Fruit fly (Drosophila melanogaster) whole organism, embryonic: Measurements from ENCODE around the gene BTBD9.

Experiments
- Atf-2 ChIP-seq: fragments of 200-800 bp; sonication (Bioruptor generic); optimal IDR thresholded peaks from 2 replicates; lab custom pipeline; 2016; ENCODE audit warnings: missing biosample characterization, missing genetic modification characterization
- Atf6 ChIP-seq: fragments of 200-800 bp; sonication (Bioruptor generic); IDR thresholded peaks from 2 replicates; pipeline ENCODE4 v1.3.6; 2022; ENCODE audit warnings: missing biosample characterization, missing genetic modification characterization
- Awh ChIP-seq: fragments of 200-800 bp; sonication (Bioruptor generic); IDR thresholded peaks from 2 replicates; pipeline ENCODE4, ENCODE4 v1.3.6; 2022; ENCODE audit warnings: missing biosample characterization, missing genetic modification characterization
- CG11247 ChIP-seq: fragments of 200-800 bp; sonication (Bioruptor generic); IDR thresholded peaks from 2 replicates; pipeline ENCODE4 v1.3.6; 2022; ENCODE audit warnings: missing biosample characterization, missing genetic modification characterization
- CG11696 ChIP-seq: fragments of 200-800 bp; sonication (Bioruptor generic); IDR thresholded peaks from 2 replicates; pipeline ENCODE4 v1.3.6; 2022; ENCODE audit warnings: missing biosample characterization, missing genetic modification characterization
- CG11723 ChIP-seq: fragments of 200-800 bp; sonication (Bioruptor generic); optimal IDR thresholded peaks from 2 replicates; lab custom pipeline; 2017; ENCODE audit warnings: missing biosample characterization, mild to moderate bottlenecking, missing genetic modification characterization
- CG12942 ChIP-seq: fragments of 200-800 bp; sonication (Bioruptor generic); optimal IDR thresholded peaks from 3 replicates; lab custom pipeline; 2016; ENCODE audit warnings: missing biosample characterization, missing genetic modification characterization
- CG13775 ChIP-seq: fragments of 200-800 bp; sonication (Bioruptor generic); optimal IDR thresholded peaks from 3 replicates; lab custom pipeline; 2017; ENCODE audit warnings: missing biosample characterization, mild to moderate bottlenecking, missing genetic modification characterization
- CG13894 ChIP-seq: fragments of 200-800 bp; sonication (Bioruptor generic); optimal IDR thresholded peaks from 3 replicates; lab custom pipeline; 2018; ENCODE audit warnings: missing biosample characterization, mild to moderate bottlenecking, missing genetic modification characterization, moderate library complexity
- CG14014 ChIP-seq: fragments of 200-800 bp; sonication (Bioruptor generic); IDR thresholded peaks from 2 replicates; pipeline ENCODE4 v1.3.6; 2022; ENCODE audit warnings: missing biosample characterization, missing genetic modification characterization
- CG1529 ChIP-seq: fragments of 200-800 bp; sonication (Bioruptor generic); optimal IDR thresholded peaks from 3 replicates; lab custom pipeline; 2018; ENCODE audit warnings: missing biosample characterization, missing genetic modification characterization
- CG1603 ChIP-seq: fragments of 200-800 bp; sonication (Bioruptor generic); optimal IDR thresholded peaks from 2 replicates; lab custom pipeline; 2019; ENCODE audit warnings: missing biosample characterization, mild to moderate bottlenecking, missing genetic modification characterization, moderate library complexity
- CG1647 ChIP-seq: fragments of 200-800 bp; sonication (Bioruptor generic); optimal IDR thresholded peaks from 3 replicates; lab custom pipeline; 2016; ENCODE audit warnings: missing biosample characterization, missing genetic modification characterization
- CG16815 ChIP-seq: fragments of 200-800 bp; sonication (Bioruptor generic); optimal IDR thresholded peaks from 3 replicates; lab custom pipeline; 2017; ENCODE audit warnings: missing biosample characterization, mild to moderate bottlenecking, missing genetic modification characterization
- CG17361 ChIP-seq: fragments of 200-800 bp; sonication (Bioruptor generic); IDR thresholded peaks from 3 replicates; pipeline ENCODE4 v1.3.6; 2022; ENCODE audit warnings: missing biosample characterization, missing genetic modification characterization
- CG2678 ChIP-seq: fragments of 200-800 bp; sonication (Bioruptor generic); optimal IDR thresholded peaks from 3 replicates; lab custom pipeline; 2019; ENCODE audit warnings: missing biosample characterization, mild to moderate bottlenecking, missing genetic modification characterization, moderate library complexity
- CG2712 ChIP-seq: fragments of 200-800 bp; optimal IDR thresholded peaks from 3 replicates; lab custom pipeline; 2019; ENCODE audit warnings: missing biosample characterization, mild to moderate bottlenecking, missing genetic modification characterization, moderate library complexity
- CG4360 ChIP-seq: fragments of 200-800 bp; sonication (Bioruptor generic); IDR thresholded peaks from 2 replicates; pipeline ENCODE4 v1.3.6; 2022; ENCODE audit warnings: missing biosample characterization, missing genetic modification characterization
- CG7839 ChIP-seq: fragments of 200-800 bp; sonication (Bioruptor generic); optimal IDR thresholded peaks from 3 replicates; lab custom pipeline; 2018; ENCODE audit warnings: missing biosample characterization, mild to moderate bottlenecking, missing genetic modification characterization, moderate library complexity
- CG8089 ChIP-seq: fragments of 200-800 bp; sonication (Bioruptor generic); optimal IDR thresholded peaks from 3 replicates; lab custom pipeline; 2016; ENCODE audit warnings: missing biosample characterization, missing genetic modification characterization
- D19B ChIP-seq: fragments of 200-800 bp; sonication (Bioruptor generic); optimal IDR thresholded peaks from 2 replicates; lab custom pipeline; 2017; ENCODE audit warnings: missing biosample characterization, mild to moderate bottlenecking, missing genetic modification characterization
- Fer2 ChIP-seq: fragments of 200-800 bp; sonication (Bioruptor generic); optimal IDR thresholded peaks from 2 replicates; lab custom pipeline; 2018; ENCODE audit warnings: missing biosample characterization, mild to moderate bottlenecking, missing genetic modification characterization, moderate library complexity
- Fer3 ChIP-seq: fragments of 200-800 bp; sonication (Bioruptor generic); optimal IDR thresholded peaks from 2 replicates; lab custom pipeline; 2018; ENCODE audit warnings: missing biosample characterization, mild to moderate bottlenecking, missing genetic modification characterization, moderate library complexity
- HLH3B ChIP-seq: fragments of 200-800 bp; sonication (Bioruptor generic); IDR thresholded peaks from 2 replicates; pipeline ENCODE4 v1.3.6; 2022; ENCODE audit warnings: missing biosample characterization, missing genetic modification characterization
- NK7.1 ChIP-seq: fragments of 200-800 bp; sonication (Bioruptor generic); optimal IDR thresholded peaks from 3 replicates; lab custom pipeline; 2016; ENCODE audit warnings: missing biosample characterization, missing genetic modification characterization
- Poxn ChIP-seq: fragments of 200-800 bp; sonication (Bioruptor generic); IDR thresholded peaks from 2 replicates; pipeline ENCODE4 v1.3.6; 2022; ENCODE audit warnings: missing biosample characterization, missing genetic modification characterization
- Scr ChIP-seq: fragments of 200-800 bp; sonication (Bioruptor generic); IDR thresholded peaks from 2 replicates; pipeline ENCODE4 v1.3.6; 2022; ENCODE audit warnings: missing biosample characterization, missing genetic modification characterization; ENCODE audit not compliant: partially characterized antibody
- Xbp1 ChIP-seq: fragments of 200-800 bp; sonication (Bioruptor generic); optimal IDR thresholded peaks from 3 replicates; lab custom pipeline; 2016; ENCODE audit warnings: missing biosample characterization, mild to moderate bottlenecking, missing genetic modification characterization
- bowl ChIP-seq: fragments of 200-800 bp; sonication (Bioruptor generic); IDR thresholded peaks from 2 replicates; pipeline ENCODE4 v1.3.6; 2022; ENCODE audit warnings: missing biosample characterization, missing genetic modification characterization
- cg ChIP-seq: fragments of 200-800 bp; sonication (Bioruptor generic); optimal IDR thresholded peaks from 3 replicates; lab custom pipeline; 2019; ENCODE audit warnings: missing biosample characterization, mild to moderate bottlenecking, missing genetic modification characterization, moderate library complexity
- chm ChIP-seq: fragments of 200-800 bp; sonication (Bioruptor generic); IDR thresholded peaks from 2 replicates; pipeline ENCODE4 v1.3.6; 2022; ENCODE audit warnings: missing biosample characterization, missing genetic modification characterization
- dysf ChIP-seq: fragments of 200-800 bp; sonication (Bioruptor generic); IDR thresholded peaks from 3 replicates; pipeline ENCODE4 v1.3.6; 2022; ENCODE audit warnings: missing biosample characterization, missing genetic modification characterization
- ems ChIP-seq: fragments of 200-800 bp; sonication (Bioruptor generic); optimal IDR thresholded peaks from 3 replicates; lab custom pipeline; 2016; ENCODE audit warnings: missing biosample characterization, missing genetic modification characterization
- grau ChIP-seq: fragments of 200-800 bp; optimal IDR thresholded peaks from 3 replicates; lab custom pipeline; 2019; ENCODE audit warnings: missing biosample characterization, mild to moderate bottlenecking, missing genetic modification characterization, moderate library complexity
- grn ChIP-seq: fragments of 200-800 bp; sonication (Bioruptor generic); optimal IDR thresholded peaks from 3 replicates; lab custom pipeline; 2017; ENCODE audit warnings: missing biosample characterization, missing genetic modification characterization
- ham ChIP-seq: fragments of 200-800 bp; sonication (Bioruptor generic); IDR thresholded peaks from 2 replicates; pipeline ENCODE4 v1.3.6; 2022; ENCODE audit warnings: missing biosample characterization, missing genetic modification characterization
- hkb ChIP-seq, 2 experiments: fragments of 200-800 bp in 1 of 2; fragments of >200 bp in 1 of 2; sonication (Bioruptor generic) in 1 of 2; IDR thresholded peaks in 1 of 2; optimal IDR thresholded peaks in 1 of 2; 2 replicates each; pipeline versions ENCODE4 v1.3.6 to Lab custom; 2017 to 2022; ENCODE audit warnings: missing biosample characterization in 1 of 2, missing genetic modification characterization in 1 of 2
- ind ChIP-seq: fragments of 200-800 bp; sonication (Bioruptor generic); optimal IDR thresholded peaks from 3 replicates; lab custom pipeline; 2016; ENCODE audit warnings: missing biosample characterization, missing genetic modification characterization
- kah ChIP-seq: fragments of 200-800 bp; sonication (Bioruptor generic); optimal IDR thresholded peaks from 2 replicates; lab custom pipeline; 2018; ENCODE audit warnings: missing biosample characterization, mild to moderate bottlenecking, missing genetic modification characterization
- maf-S ChIP-seq: fragments of 200-800 bp; sonication (Bioruptor generic); optimal IDR thresholded peaks from 2 replicates; lab custom pipeline; 2016; ENCODE audit warnings: missing biosample characterization, missing genetic modification characterization
- mam ChIP-seq: fragments of 200-800 bp; sonication (Bioruptor generic); optimal IDR thresholded peaks from 3 replicates; lab custom pipeline; 2016; ENCODE audit warnings: missing biosample characterization, missing genetic modification characterization
- prd ChIP-seq, 3 experiments: fragments of >200 bp in 2 of 3; fragments of 200-800 bp in 1 of 3; sonication (Bioruptor generic) in 1 of 3; optimal IDR thresholded peaks in 2 of 3; IDR thresholded peaks in 1 of 3; 2 replicates in 2 of 3; 3 replicates in 1 of 3; pipeline versions ENCODE4 v1.3.6 to Lab custom; 2017 to 2022; ENCODE audit warnings: missing biosample characterization in 1 of 3, missing genetic modification characterization in 1 of 3
- row ChIP-seq: fragments of 200-800 bp; sonication (Bioruptor generic); IDR thresholded peaks from 3 replicates; pipeline ENCODE4 v1.3.6; 2022; ENCODE audit warnings: missing biosample characterization, missing genetic modification characterization
- scrt ChIP-seq: fragments of 200-800 bp; sonication (Bioruptor generic); optimal IDR thresholded peaks from 2 replicates; lab custom pipeline; 2018; ENCODE audit warnings: missing biosample characterization, mild to moderate bottlenecking, missing genetic modification characterization, moderate library complexity
- seq ChIP-seq: fragments of 200-800 bp; sonication (Bioruptor generic); IDR thresholded peaks from 2 replicates; pipeline ENCODE4 v1.3.6; 2022; ENCODE audit warnings: missing biosample characterization, missing genetic modification characterization
- slp2 ChIP-seq: fragments of 200-800 bp; sonication (Bioruptor generic); optimal IDR thresholded peaks from 2 replicates; lab custom pipeline; 2016; ENCODE audit warnings: missing biosample characterization, missing genetic modification characterization
- trh ChIP-seq: fragments of 200-800 bp; sonication (Bioruptor generic); optimal IDR thresholded peaks from 2 replicates; lab custom pipeline; 2016; ENCODE audit warnings: missing biosample characterization, missing genetic modification characterization
- vvl ChIP-seq: fragments of 200-800 bp; sonication (Bioruptor generic); IDR thresholded peaks from 2 replicates; pipeline ENCODE4 v1.3.6; 2022; ENCODE audit warnings: missing biosample characterization, missing genetic modification characterization
- wor ChIP-seq: fragments of 200-800 bp; sonication (Bioruptor generic); IDR thresholded peaks from 2 replicates; pipeline ENCODE4 v1.3.6; 2022; ENCODE audit warnings: missing biosample characterization, missing genetic modification characterization
- zen2 ChIP-seq: fragments of 200-800 bp; sonication (Bioruptor generic); IDR thresholded peaks from 3 replicates; pipeline ENCODE4 v1.3.6; 2022; ENCODE audit warnings: missing biosample characterization, missing genetic modification characterization; ENCODE audit not compliant: partially characterized antibody

The BTBD9 gene

DNA sequence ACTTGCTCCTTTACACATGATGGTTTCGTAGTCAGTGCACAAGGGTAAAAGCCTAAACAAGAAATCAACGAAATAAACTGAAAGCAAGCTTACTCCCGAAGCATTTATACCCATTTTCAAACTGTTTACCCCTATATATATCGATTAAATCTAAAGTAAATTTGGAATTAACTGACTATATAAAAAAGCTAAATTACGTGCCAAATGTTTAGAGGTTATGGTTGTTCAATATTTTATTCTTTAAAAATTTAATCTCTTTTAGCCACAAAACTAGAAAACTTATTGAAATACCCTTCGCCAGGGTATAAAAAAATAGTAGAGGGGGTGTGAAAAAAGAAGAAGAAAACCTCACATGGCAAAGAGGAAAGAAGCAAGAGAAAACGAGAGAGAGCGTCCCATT is 36.5 kb upstream of the BTBD9 start (continued):
- peak; percentile 66; the same call in 2 of the 3 replicates for TF ChIP-seq CG17361 (GFP tag; lab: Robert Waterston, UW)
- TF ChIP-seq grn (GFP tag; lab: Kevin White, UChicago), result no peak
- peak; percentile 22 for TF ChIP-seq CG1603 (tag; lab: Kevin White, UChicago)
- peak; percentile 95 for TF ChIP-seq D19B (GFP tag; lab: Kevin White, UChicago)
- TF ChIP-seq Atf-2 (GFP tag; lab: Kevin White, UChicago), result peak; percentile 24
- no peak for TF ChIP-seq kah
- TF ChIP-seq Xbp1 (GFP tag; lab: Kevin White, UChicago), result peak; percentile 56
- TF ChIP-seq vvl (GFP tag; lab: Robert Waterston, UW), result peak; percentile 75; the same call in 1 of the 2 replicates
- peak; percentile 30; the same call in 1 of the 2 replicates for TF ChIP-seq Awh (GFP tag; lab: Robert Waterston, UW)
- TF ChIP-seq bowl (GFP tag; lab: Robert Waterston, UW), result no peak
- TF ChIP-seq CG13775 (GFP tag; lab: Kevin White, UChicago), result peak; percentile 46
- peak; percentile 38 for TF ChIP-seq CG16815 (GFP tag; lab: Kevin White, UChicago)
- TF ChIP-seq CG11696, result 0 out of 2 replicates have a peak, but pooled peaks have one; percentile 13
- TF ChIP-seq row (GFP tag; lab: Robert Waterston, UW), result peak; percentile 81
- TF ChIP-seq trh (GFP tag; lab: Kevin White, UChicago), result peak; percentile 15
- peak; percentile 23; the same call in 1 of the 2 replicates for TF ChIP-seq chm (GFP tag; lab: Robert Waterston, UW)
- no peak for TF ChIP-seq hkb (optimal IDR thresholded peaks at IDR 0.05; lab: Kevin White, UChicago)
- peak; percentile 67 for TF ChIP-seq hkb (GFP tag; IDR thresholded peaks at IDR 0.05; lab: Robert Waterston, UW)
- TF ChIP-seq grau (tag; lab: Kevin White, UChicago), result peak; percentile 72
- TF ChIP-seq CG1529 (GFP tag; lab: Kevin White, UChicago), result peak; percentile 20
- TF ChIP-seq ems (GFP tag; lab: Kevin White, UChicago), result no peak
- TF ChIP-seq maf-S, result peak; percentile 16
- TF ChIP-seq NK7.1 (GFP tag; lab: Kevin White, UChicago), result peak; percentile 10
- TF ChIP-seq slp2 (GFP tag; lab: Kevin White, UChicago), result peak; percentile 14
- TF ChIP-seq Fer3 (tag; lab: Kevin White, UChicago), result peak; percentile 67
- TF ChIP-seq ind, result peak; percentile 43
- TF ChIP-seq CG11723 (GFP tag; lab: Kevin White, UChicago), result peak; percentile 21
- TF ChIP-seq CG7839 (tag; lab: Kevin White, UChicago), result peak; percentile 74
- peak; percentile 57 for TF ChIP-seq HLH3B (GFP tag; lab: Robert Waterston, UW)
- TF ChIP-seq CG4360 (GFP tag; lab: Robert Waterston, UW), result no peak
- peak; percentile 77 for TF ChIP-seq Atf6 (GFP tag; lab: Robert Waterston, UW)
- TF ChIP-seq Fer2 (tag; lab: Kevin White, UChicago), result peak; percentile 16
- no peak for TF ChIP-seq Scr (GFP tag; lab: Robert Waterston, UW)
- TF ChIP-seq Poxn (GFP tag; lab: Robert Waterston, UW), result no peak
- peak; percentile 78 for TF ChIP-seq CG2712 (tag; lab: Kevin White, UChicago)
- peak; percentile 68; the same call in 2 of the 3 replicates for TF ChIP-seq dysf (GFP tag; lab: Robert Waterston, UW)
- no peak for TF ChIP-seq CG1647 (GFP tag; lab: Kevin White, UChicago)
- TF ChIP-seq CG12942 (GFP tag; lab: Kevin White, UChicago), result peak; percentile 9
- TF ChIP-seq ham (GFP tag; lab: Robert Waterston, UW), result no peak
- no peak for TF ChIP-seq CG8089
- TF ChIP-seq cg (GFP tag; lab: Kevin White, UChicago), result peak; percentile 46
- no peak for TF ChIP-seq prd (optimal IDR thresholded peaks at IDR 0.05; lab: Kevin White, UChicago)
- TF ChIP-seq prd (GFP tag; IDR thresholded peaks at IDR 0.05; lab: Robert Waterston, UW), result peak; percentile 70
- TF ChIP-seq CG13894 (tag; lab: Kevin White, UChicago), result no peak
- peak; percentile 84 for TF ChIP-seq CG2678 (tag; lab: Kevin White, UChicago)
- no peak for TF ChIP-seq zen2
- TF ChIP-seq mam (GFP tag; lab: Kevin White, UChicago), result peak; percentile 25
- TF ChIP-seq seq, result peak; percentile 43; the same call in 1 of the 2 replicates
- TF ChIP-seq scrt, result peak; percentile 61
- TF ChIP-seq CG14014, result peak; percentile 60; the same call in 1 of the 2 replicates
- TF ChIP-seq CG11247 (GFP tag; lab: Robert Waterston, UW), result no peak
- TF ChIP-seq wor, result no peak
